Fruit fly (Drosophila melanogaster): ENCODE results near the gene CG43273.

DNA sequence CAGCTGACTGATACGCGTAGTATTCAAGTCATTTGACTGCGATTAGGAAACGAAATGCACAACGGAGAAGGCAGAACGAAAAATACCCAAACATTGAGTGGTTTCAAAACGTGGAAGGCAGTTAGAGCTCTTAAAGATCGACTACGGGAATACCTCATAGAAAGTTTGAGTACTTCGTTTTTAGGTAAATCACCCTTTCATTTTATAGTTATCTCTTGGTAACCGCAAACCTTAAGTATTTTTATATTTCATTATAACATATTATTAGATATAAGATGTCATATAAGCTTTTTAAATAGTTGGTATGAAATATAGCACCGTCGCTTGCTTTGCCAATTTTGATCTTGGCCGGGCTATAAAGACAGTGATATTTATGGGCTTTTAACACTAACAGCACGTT, 15.0 kb downstream of the CG43273 start:
- TF ChIP-seq CG8301 (tag; optimal IDR thresholded peaks at IDR 0.05), result no peak
- no peak for TF ChIP-seq CG10348 (GFP tag; IDR thresholded peaks at IDR 0.05)
- no peak for TF ChIP-seq CG4496 (GFP tag; IDR thresholded peaks at IDR 0.05)
- no peak for TF ChIP-seq CG9948 (tag; optimal IDR thresholded peaks at IDR 0.05)
